Worm (Caenorhabditis elegans): Measurements from ENCODE around the gene Y45F3A.8.

Y45F3A.8 gene

ce11 chrIII:10557910-10558309 is 34.7 kb downstream of the Y45F3A.8 start, which contains the start of gene T21C12.4:
Gene T21C12.4, minus strand, starts transcription at chrIII:10558010.
- TF ChIP-seq ZK546.5 (tag; optimal IDR thresholded peaks at IDR 0.05) (no peak), Y75B8A.6 (GFP tag; IDR thresholded peaks at IDR 0.05) (no peak), unc-62 (GFP tag; optimal IDR thresholded peaks at IDR 0.05 in 1 of 2) (peak in 1 of 2 experiments; percentile 35), unc-62 (tag; optimal IDR thresholded peaks at IDR 0.05) (no peak), zfp-2 (tag; optimal IDR thresholded peaks at IDR 0.05) (no peak), aha-1 (tag) (peak; percentile 4), lin-29 (GFP tag; IDR thresholded peaks at IDR 0.05) (no peak), duxl-1 (tag; optimal IDR thresholded peaks at IDR 0.05; ENCODE audit: poor library complexity) (no peak)

DNA sequence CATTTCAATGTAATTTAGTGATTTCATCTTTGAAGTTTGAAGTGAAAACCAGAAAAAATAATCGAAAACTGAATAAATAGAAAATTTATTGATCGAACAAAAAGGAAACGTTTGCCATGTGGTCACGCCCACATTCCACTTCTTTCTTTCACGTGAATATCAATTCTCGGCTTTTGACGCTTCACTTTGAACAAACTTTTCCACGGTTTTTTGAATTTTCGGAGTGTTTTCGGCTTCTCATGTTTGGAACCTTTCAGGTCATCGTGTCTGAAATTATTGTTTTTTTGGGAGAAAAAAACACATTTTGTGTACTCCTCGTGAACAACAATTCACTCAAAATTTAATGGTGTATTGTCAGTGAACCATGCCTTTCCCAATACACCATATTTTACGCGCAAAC is 39.7 kb downstream of the Y45F3A.8 start, which contains the start of gene T21C12.8:
Gene T21C12.8, minus strand, starts transcription at position 101 of the 400 bp plus-strand sequence.
- TF ChIP-seq unc-39 (tag; optimal IDR thresholded peaks at IDR 0.05) (no peak), gei-8 (GFP tag; optimal IDR thresholded peaks at IDR 0.05) (no peak), daf-16 (GFP tag; optimal IDR thresholded peaks at IDR 0.05) (no peak), daf-16 (tag; optimal IDR thresholded peaks at IDR 0.05) (no peak), unc-130 (GFP tag; optimal IDR thresholded peaks at IDR 0.05) (no peak), nhr-25 (tag; optimal IDR thresholded peaks at IDR 0.05; ENCODE audit: borderline replicate concordance, insufficient read depth) (no peak), spr-3 (GFP tag; optimal IDR thresholded peaks at IDR 0.05) (no peak), ceh-82 (tag; optimal IDR thresholded peaks at IDR 0.05) (no peak), nhr-6 (tag; optimal IDR thresholded peaks at IDR 0.05) (no peak), F49E8.2 (tag; optimal IDR thresholded peaks at IDR 0.05; ENCODE audit: borderline replicate concordance) (no peak), Y48G9A.11 (GFP tag; IDR thresholded peaks at IDR 0.05) (no peak), dmd-6 (GFP tag; IDR thresholded peaks at IDR 0.05) (no peak), F26F4.8 (GFP tag; conservative IDR thresholded peaks at IDR 0.05) (no peak), R02D3.7 (tag; optimal IDR thresholded peaks at IDR 0.05) (no peak)
